Fruit fly (Drosophila melanogaster): ENCODE data around the gene Lmpt.

DNA sequence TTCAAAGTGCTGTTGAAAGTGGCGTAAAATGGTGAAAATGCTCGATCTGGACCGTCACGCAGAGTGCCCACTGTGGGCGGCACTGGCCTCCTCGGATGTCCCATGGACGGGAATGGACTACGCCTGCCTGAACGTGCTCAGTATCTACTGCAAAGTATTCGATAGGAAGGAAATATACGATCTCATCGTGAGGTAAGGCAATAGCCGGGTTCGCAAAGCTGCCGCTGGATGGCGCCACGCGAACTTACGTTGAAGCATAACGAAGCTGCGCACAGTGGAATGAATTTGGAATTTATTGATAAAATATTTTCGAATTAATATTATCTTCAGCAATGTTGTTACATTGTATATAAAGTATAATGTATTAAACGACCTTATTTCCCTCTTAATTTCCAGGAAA, 31.3 kb downstream of the Lmpt start:
- TF ChIP-seq ovo (GFP tag; optimal IDR thresholded peaks at IDR 0.05) (no peak), pad (GFP tag; optimal IDR thresholded peaks at IDR 0.05) (no peak), Mnt (GFP tag; optimal IDR thresholded peaks at IDR 0.05) (no peak), toe (GFP tag; optimal IDR thresholded peaks at IDR 0.05) (no peak), CG12768 (GFP tag; optimal IDR thresholded peaks at IDR 0.05) (no peak), kay (GFP tag; ENCODE audit: borderline replicate concordance) (no peak), CG5204 (GFP tag; optimal IDR thresholded peaks at IDR 0.05) (no peak), cic (GFP tag; optimal IDR thresholded peaks at IDR 0.05) (no peak), Hr96 (GFP tag; optimal IDR thresholded peaks at IDR 0.05) (no peak), tj (GFP tag; optimal IDR thresholded peaks at IDR 0.05) (no peak), Clk (GFP tag; optimal IDR thresholded peaks at IDR 0.05) (no peak), CG7045 (GFP tag; optimal IDR thresholded peaks at IDR 0.05) (no peak)
